Worm (Caenorhabditis elegans): ENCODE measurements around the gene nlp-80.
A peak's percentile ranks its signal among the peaks of the same experiment; 100 is the strongest.

nlp-80 gene

DNA sequence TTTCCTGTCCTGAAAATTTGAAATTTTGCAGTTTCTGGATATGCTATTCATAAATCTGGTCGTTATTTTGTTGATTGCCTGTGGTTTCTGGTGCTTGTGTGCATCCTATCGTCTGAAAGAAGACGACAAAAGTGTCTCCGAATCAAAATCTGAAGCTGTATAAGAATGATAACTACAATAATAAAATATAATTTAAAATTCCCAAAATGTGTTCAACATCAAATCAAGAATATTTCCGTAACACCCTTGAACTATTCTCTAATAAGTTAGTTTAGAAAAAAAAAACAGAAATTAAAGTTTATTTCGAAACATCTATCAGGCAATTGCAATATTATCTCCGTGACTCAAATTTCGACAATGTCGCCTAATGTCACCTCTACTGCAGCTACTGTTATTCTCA lies 24.9 kb downstream of the nlp-80 start, which contains the start of gene C45B11.8:
Gene C45B11.8 (plus strand): TSS at position 301 of the 400 bp plus-strand sequence.
- TF ChIP-seq ceh-82 (tag; optimal IDR thresholded peaks at IDR 0.05) (no peak), sea-2 (GFP tag; optimal IDR thresholded peaks at IDR 0.05) (no peak), ZK546.5 (tag; optimal IDR thresholded peaks at IDR 0.05) (no peak), aly-2 (tag; optimal IDR thresholded peaks at IDR 0.05) (no peak), nhr-67 (tag; optimal IDR thresholded peaks at IDR 0.05) (no peak), elt-2 (tag; optimal IDR thresholded peaks at IDR 0.05) (no peak), R02D3.7 (tag; optimal IDR thresholded peaks at IDR 0.05) (no peak), nhr-43 (tag; optimal IDR thresholded peaks at IDR 0.05; ENCODE audit: poor library complexity, severe bottlenecking) (no peak), fkh-2 (tag; optimal IDR thresholded peaks at IDR 0.05) (no peak)

DNA sequence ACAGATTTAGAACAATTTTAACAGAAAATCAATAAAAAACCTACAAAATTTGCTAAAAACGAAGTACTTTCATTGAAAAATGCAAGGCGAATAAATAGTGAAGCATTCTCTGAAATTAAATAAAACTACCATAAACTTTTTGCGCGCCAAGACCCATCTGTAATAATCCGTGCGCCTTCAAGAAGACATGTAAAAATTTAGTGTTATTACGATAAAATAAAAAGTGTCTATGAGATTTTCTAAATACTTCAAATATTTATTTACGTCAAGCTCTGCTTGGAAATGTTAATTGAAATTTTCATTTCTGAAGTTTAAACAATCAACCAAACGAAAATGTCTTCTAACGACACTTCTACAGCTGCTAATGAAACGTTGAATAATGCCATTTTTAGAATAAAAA lies 25.4 kb downstream of the nlp-80 start, which contains the start of gene C45B11.9:
Gene C45B11.9 (plus strand): TSS at position 301 of the 400 bp plus-strand sequence.
- TF ChIP-seq ceh-9 (tag; optimal IDR thresholded peaks at IDR 0.05) (no peak), ceh-28 (tag; optimal IDR thresholded peaks at IDR 0.05) (no peak), egl-27 (tag; optimal IDR thresholded peaks at IDR 0.05) (no peak), nhr-76 (tag; optimal IDR thresholded peaks at IDR 0.05) (no peak), jun-1 (tag; optimal IDR thresholded peaks at IDR 0.05) (no peak), nhr-25 (tag; optimal IDR thresholded peaks at IDR 0.05) (no peak), pha-4 (tag; optimal IDR thresholded peaks at IDR 0.05) (no peak), unc-39 (tag; optimal IDR thresholded peaks at IDR 0.05) (no peak), nhr-237 (tag; optimal IDR thresholded peaks at IDR 0.05) (no peak), pqm-1 (tag; optimal IDR thresholded peaks at IDR 0.05) (no peak), lsy-12 (tag; optimal IDR thresholded peaks at IDR 0.05) (no peak), nhr-11 (tag; optimal IDR thresholded peaks at IDR 0.05) (no peak), R02D3.7 (tag; optimal IDR thresholded peaks at IDR 0.05) (no peak), sea-2 (GFP tag; optimal IDR thresholded peaks at IDR 0.05) (no peak), ztf-11 (tag; optimal IDR thresholded peaks at IDR 0.05) (no peak), nhr-23 (tag; optimal IDR thresholded peaks at IDR 0.05) (no peak)

ce11 chrV:11039379-11039954 lies 25.9 kb downstream of the nlp-80 start, which contains the start of gene pak-2:
Gene pak-2, minus strand, starts transcription at chrV:11039429.
- TF ChIP-seq ceh-16 (tag; optimal IDR thresholded peaks at IDR 0.05) (no peak), fkh-2 (tag; optimal IDR thresholded peaks at IDR 0.05) (no peak), pha-4 (tag; optimal IDR thresholded peaks at IDR 0.05) (peak; percentile 82), nhr-23 (tag; optimal IDR thresholded peaks at IDR 0.05) (peak; percentile 70), egl-5 (tag; optimal IDR thresholded peaks at IDR 0.05) (peak; percentile 72), ceh-82 (tag; optimal IDR thresholded peaks at IDR 0.05) (no peak), R02D3.7 (tag; optimal IDR thresholded peaks at IDR 0.05) (no peak), jun-1 (tag; optimal IDR thresholded peaks at IDR 0.05) (peak; percentile 8), nhr-25 (tag; optimal IDR thresholded peaks at IDR 0.05) (peak; percentile 40), nhr-43 (tag; optimal IDR thresholded peaks at IDR 0.05; ENCODE audit: poor library complexity, severe bottlenecking) (peak; percentile 62), lin-15B (tag; optimal IDR thresholded peaks at IDR 0.05) (peak; percentile 85), nhr-11 (tag; optimal IDR thresholded peaks at IDR 0.05) (peak; percentile 24), ama-1 (optimal IDR thresholded peaks at IDR 0.05) (no peak), fkh-10 (GFP tag; optimal IDR thresholded peaks at IDR 0.05) (peak; percentile 7), pqm-1 (tag; optimal IDR thresholded peaks at IDR 0.05) (peak; percentile 28), lsy-12 (tag; optimal IDR thresholded peaks at IDR 0.05) (peak; percentile 28), tbx-2 (tag; optimal IDR thresholded peaks at IDR 0.05) (no peak), hmg-11 (tag; optimal IDR thresholded peaks at IDR 0.05) (peak; percentile 78), snpc-4 (tag; optimal IDR thresholded peaks at IDR 0.05) (no peak), unc-62 (GFP tag; optimal IDR thresholded peaks at IDR 0.05) (peak; percentile 49), nhr-237 (tag; optimal IDR thresholded peaks at IDR 0.05) (no peak), nhr-67 (tag; optimal IDR thresholded peaks at IDR 0.05) (no peak), fos-1 (tag; optimal IDR thresholded peaks at IDR 0.05) (no peak), ceh-28 (tag; optimal IDR thresholded peaks at IDR 0.05) (peak; percentile 34), nfya-1 (tag; optimal IDR thresholded peaks at IDR 0.05; ENCODE audit: insufficient read depth) (peak; percentile 73), elt-2 (tag; optimal IDR thresholded peaks at IDR 0.05) (peak; percentile 64), zag-1 (tag; optimal IDR thresholded peaks at IDR 0.05) (no peak)

- TF ChIP-seq nfya-1 (tag; optimal IDR thresholded peaks at IDR 0.05; ENCODE audit: insufficient read depth) (peak; percentile 21), unc-39 (tag; optimal IDR thresholded peaks at IDR 0.05) (no peak)
Observed at ce11 chrV:11034748-11035147, 30.7 kb downstream of the nlp-80 start, which contains the start of gene pptr-2. Gene pptr-2, minus strand, starts transcription at chrV:11034931.

All from whole organism, L3 larva.